Fruit fly (Drosophila melanogaster) whole organism, prepupa: Measurements from ENCODE around the gene cpo.

ENCODE experiments used
- CG8119 ChIP-seq: fragments of 200-800 bp; sonication (Bioruptor generic); IDR thresholded peaks from 3 replicates; pipeline ENCODE4 v1.3.6; 2022; ENCODE audit warnings: missing biosample characterization, missing genetic modification characterization
- Gug ChIP-seq: fragments of 200-800 bp; sonication (Bioruptor generic); IDR thresholded peaks from 2 replicates; pipeline ENCODE4 v1.3.6; 2022; ENCODE audit warnings: missing biosample characterization, missing genetic modification characterization
- Hr4 ChIP-seq: fragments of 200-800 bp; sonication (Bioruptor generic); optimal IDR thresholded peaks from 3 replicates; lab custom pipeline; 2016; ENCODE audit warnings: missing biosample characterization, missing genetic modification characterization
- eg ChIP-seq: fragments of 200-800 bp; sonication (Bioruptor generic); IDR thresholded peaks from 3 replicates; pipeline ENCODE4 v1.3.6; 2022; ENCODE audit warnings: missing biosample characterization, missing genetic modification characterization
- fd59A ChIP-seq: fragments of 200-800 bp; sonication (Bioruptor generic); optimal IDR thresholded peaks from 2 replicates; lab custom pipeline; 2017; ENCODE audit warnings: missing biosample characterization, mild to moderate bottlenecking, missing genetic modification characterization, missing genetic modification reagents
- pdm3 ChIP-seq: fragments of 200-800 bp; sonication (Bioruptor generic); optimal IDR thresholded peaks from 3 replicates; lab custom pipeline; 2016; ENCODE audit warnings: missing biosample characterization, missing genetic modification characterization
- svp ChIP-seq: fragments of 200-800 bp; sonication (Bioruptor generic); peaks from one replicate; lab custom pipeline; 2016; ENCODE audit warnings: missing biosample characterization, missing genetic modification characterization
- vri ChIP-seq: fragments of 200-800 bp; sonication (Bioruptor generic); optimal IDR thresholded peaks from 3 replicates; lab custom pipeline; 2016; ENCODE audit warnings: missing biosample characterization, mild to moderate bottlenecking, missing genetic modification characterization

DNA sequence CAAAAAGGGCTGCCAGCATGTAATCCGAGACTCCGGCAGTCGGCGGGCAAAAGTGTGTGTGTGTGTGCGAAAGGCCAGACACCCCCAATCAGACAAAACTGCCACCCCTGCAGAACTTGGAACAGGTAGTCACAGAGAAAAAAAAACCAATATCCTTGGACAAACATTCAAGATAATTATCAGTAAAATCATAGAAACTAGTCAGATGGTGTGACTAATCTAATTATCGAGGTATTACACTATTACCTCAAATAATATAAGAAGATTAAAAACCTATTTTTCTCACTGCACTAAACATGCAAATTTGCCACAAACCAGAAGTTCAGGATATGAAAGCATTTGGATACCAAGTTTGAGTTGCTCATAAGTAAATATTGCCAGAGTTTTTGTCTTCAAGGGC, 38.1 kb downstream of the cpo start:
- peak; percentile 1 for TF ChIP-seq fd59A
- TF ChIP-seq svp (GFP tag; lab: Kevin White, UChicago): peak; percentile 63
- TF ChIP-seq eg (GFP tag; lab: Robert Waterston, UW): 0 out of 3 replicates have a peak, but pooled peaks have one; percentile 26
- TF ChIP-seq Gug: peak; percentile 18; the same call in 1 of the 2 replicates
- TF ChIP-seq Hr4 (GFP tag; lab: Kevin White, UChicago): no peak
- TF ChIP-seq vri: no peak
- peak; percentile 32; the same call in 1 of the 3 replicates for TF ChIP-seq CG8119 (GFP tag; lab: Robert Waterston, UW)
- TF ChIP-seq pdm3 (GFP tag; lab: Kevin White, UChicago): peak; percentile 34
